Fruit fly (Drosophila melanogaster): ENCODE data around the gene Mvl.

Gene Mvl

DNA sequence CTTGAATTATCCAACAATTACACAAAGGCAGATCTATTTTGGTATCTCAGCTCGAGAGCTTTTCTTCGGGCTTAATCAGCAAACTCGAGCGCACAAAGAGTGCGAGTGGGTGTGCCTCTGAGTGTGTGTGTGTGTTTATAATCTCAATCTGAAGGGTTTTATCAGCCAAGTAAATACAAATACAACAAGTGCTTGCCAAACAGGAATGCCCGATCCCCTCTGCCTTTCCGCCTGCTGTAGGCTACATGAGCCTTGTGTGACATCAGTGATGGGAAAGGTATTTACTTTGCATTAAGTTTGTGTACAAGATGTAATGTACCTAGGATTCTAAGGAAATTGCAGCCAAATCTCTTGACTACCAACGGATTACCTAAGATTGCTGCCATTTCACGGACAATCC is 28.8 kb upstream of the Mvl start (continued):
- TF ChIP-seq fd59A (GFP tag; optimal IDR thresholded peaks at IDR 0.05) (peak; percentile 35), CG10669 (GFP tag; optimal IDR thresholded peaks at IDR 0.05) (peak; percentile 52), CG7368 (GFP tag; optimal IDR thresholded peaks at IDR 0.05) (peak; percentile 58)

DNA sequence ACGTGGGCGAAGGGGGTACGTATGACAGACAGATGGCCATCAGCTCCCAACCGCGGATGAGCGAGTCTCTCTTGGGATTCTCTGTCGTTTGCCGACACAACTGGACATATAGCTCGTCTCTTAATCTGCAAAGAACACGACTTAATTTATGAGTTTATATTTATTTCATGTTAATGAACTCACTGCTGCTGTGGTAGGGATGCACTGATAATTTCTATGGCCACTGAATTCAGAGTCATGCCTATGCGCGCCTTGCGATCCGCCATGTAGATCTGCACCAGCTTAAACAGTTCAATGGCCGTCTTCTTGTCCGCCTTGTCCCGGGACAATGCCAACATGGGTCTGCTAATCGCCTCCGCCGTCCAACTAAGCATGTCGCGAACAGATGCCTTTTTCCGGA is 24.4 kb upstream of the Mvl start:
- TF ChIP-seq Hr38 (GFP tag; optimal IDR thresholded peaks at IDR 0.05) (no peak), svp (GFP tag) (peak; percentile 81), CG6276 (GFP tag; optimal IDR thresholded peaks at IDR 0.05) (no peak), CG15336 (GFP tag; IDR thresholded peaks at IDR 0.05) (no peak), eg (GFP tag; IDR thresholded peaks at IDR 0.05) (no peak), CG1621 (tag; optimal IDR thresholded peaks at IDR 0.05) (no peak)

DNA sequence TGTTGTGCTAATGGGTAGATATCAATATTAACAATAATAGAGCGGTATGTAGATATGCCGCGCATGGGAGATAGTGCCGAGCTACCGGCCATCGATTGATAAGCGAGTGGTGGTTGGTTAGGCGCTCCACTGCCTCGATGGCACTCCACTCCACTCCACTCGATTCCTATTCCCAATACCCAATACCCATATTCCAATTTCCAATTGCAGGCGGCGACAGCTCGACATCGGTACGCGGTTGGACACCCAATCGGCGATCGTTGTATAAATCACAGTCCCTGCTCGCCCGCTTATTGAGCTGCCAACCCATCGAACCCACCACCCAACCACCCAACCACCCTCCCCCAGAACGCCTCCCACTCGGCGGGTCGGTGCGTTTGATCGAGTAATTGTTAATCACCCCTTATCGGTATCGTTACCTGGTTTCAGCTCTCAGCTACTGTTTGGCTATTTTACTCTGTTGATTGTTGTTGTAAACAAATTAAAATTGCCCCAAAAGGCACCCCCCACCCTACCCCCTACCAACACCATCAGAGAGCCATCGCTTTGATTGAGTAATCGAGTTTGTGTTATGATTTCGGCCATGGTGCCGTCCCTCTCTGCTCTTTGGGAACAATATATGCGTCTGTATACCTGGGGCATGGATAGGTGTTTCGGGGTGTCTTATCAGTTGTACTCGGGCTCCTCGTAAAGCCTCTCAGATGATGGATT is 20.4 kb upstream of the Mvl start, which contains the start of gene HHEX:
HHEX (minus strand) TSS at position 51 of the 711 bp plus-strand sequence.
- TF ChIP-seq CG6792 (GFP tag; optimal IDR thresholded peaks at IDR 0.05), result no peak
- TF ChIP-seq fkh (GFP tag; optimal IDR thresholded peaks at IDR 0.05), result peak; percentile 56
- TF ChIP-seq CG4318 (GFP tag; optimal IDR thresholded peaks at IDR 0.05), result no peak
- TF ChIP-seq CG15336 (GFP tag; IDR thresholded peaks at IDR 0.05), result no peak
- no peak for TF ChIP-seq Hr4 (GFP tag; optimal IDR thresholded peaks at IDR 0.05)
- TF ChIP-seq vri (GFP tag; optimal IDR thresholded peaks at IDR 0.05), result peak; percentile 63

DNA sequence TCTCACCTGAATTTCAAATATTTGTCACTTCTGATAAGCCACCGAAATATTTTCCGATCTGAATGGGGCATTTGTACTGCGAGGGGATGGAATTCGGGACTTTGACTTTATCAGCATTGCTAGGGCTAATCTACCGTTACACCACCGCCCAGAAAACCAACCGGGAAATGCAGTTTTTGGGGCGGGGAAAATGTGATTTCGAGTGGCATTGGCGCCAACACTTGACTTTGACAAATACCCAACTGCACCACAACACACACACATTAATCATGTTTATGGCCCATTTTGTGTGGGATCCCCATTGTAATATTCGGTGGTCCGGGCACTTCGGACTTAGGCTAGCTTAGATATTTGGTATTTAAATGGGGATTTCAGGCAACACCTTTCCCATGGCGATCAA is 18.4 kb upstream of the Mvl start:
- TF ChIP-seq CG34406 (GFP tag; optimal IDR thresholded peaks at IDR 0.05) (no peak), eg (GFP tag; IDR thresholded peaks at IDR 0.05) (no peak), esn (GFP tag; optimal IDR thresholded peaks at IDR 0.05) (no peak), CG6792 (GFP tag; optimal IDR thresholded peaks at IDR 0.05) (no peak), CG11762 (GFP tag; optimal IDR thresholded peaks at IDR 0.05; ENCODE audit: insufficient read depth) (no peak), CG6808 (GFP tag; optimal IDR thresholded peaks at IDR 0.05) (no peak), CG6854 (GFP tag; optimal IDR thresholded peaks at IDR 0.05) (no peak), CG16779 (tag; optimal IDR thresholded peaks at IDR 0.05) (no peak), CG11902 (GFP tag; optimal IDR thresholded peaks at IDR 0.05) (no peak), CG15336 (GFP tag; IDR thresholded peaks at IDR 0.05) (no peak), Eip75B (GFP tag; optimal IDR thresholded peaks at IDR 0.05) (no peak), Lpt (GFP tag; optimal IDR thresholded peaks at IDR 0.05) (no peak), Sox15 (GFP tag; optimal IDR thresholded peaks at IDR 0.05) (no peak), Gug (GFP tag; IDR thresholded peaks at IDR 0.05) (no peak), net (GFP tag; optimal IDR thresholded peaks at IDR 0.05) (no peak), Sox102F (GFP tag; optimal IDR thresholded peaks at IDR 0.05) (no peak)

DNA sequence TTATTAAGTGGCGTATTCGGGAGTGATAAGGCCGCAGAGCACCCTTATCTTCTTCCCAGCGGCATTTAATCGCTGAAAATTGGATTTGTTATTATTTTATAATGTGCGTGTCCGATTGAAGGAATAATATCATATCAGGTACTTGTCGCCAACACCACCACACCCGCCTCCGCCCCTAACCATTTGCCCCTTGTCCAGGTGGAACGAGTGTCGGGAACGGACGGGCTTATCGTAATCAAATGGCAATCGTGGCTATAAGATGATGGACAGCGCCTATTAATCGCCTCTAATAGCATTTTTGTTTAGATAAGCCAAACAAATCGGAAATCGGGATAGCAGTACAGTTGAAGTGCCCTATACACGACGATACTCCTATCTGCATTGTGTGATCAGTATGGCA is 17.6 kb upstream of the Mvl start:
- TF ChIP-seq Eip75B (GFP tag; optimal IDR thresholded peaks at IDR 0.05), result no peak
- TF ChIP-seq Hr38 (GFP tag; optimal IDR thresholded peaks at IDR 0.05), result no peak
- no peak for TF ChIP-seq CG8319 (GFP tag; optimal IDR thresholded peaks at IDR 0.05)
- TF ChIP-seq vri (GFP tag; optimal IDR thresholded peaks at IDR 0.05), result peak; percentile 42
- no peak for TF ChIP-seq CG15336 (GFP tag; IDR thresholded peaks at IDR 0.05)

DNA sequence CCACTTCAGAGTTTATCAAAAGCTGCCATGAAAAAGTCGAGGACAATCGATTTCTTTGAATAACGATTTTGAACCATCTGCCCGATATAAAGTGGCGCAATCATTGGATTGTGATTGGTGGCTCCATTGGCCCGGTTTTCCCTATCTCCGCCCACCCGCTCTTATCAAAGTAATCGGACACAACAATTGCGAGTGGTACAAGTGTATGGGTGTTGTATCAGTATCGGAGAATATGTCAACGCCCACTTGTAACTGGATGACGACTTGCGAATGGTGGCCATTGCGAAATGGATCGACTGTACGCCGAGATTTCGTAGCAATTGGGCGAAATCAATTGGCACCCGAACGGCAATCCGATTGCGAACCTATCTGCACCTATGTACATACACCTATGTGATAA is 17.0 kb upstream of the Mvl start:
- TF ChIP-seq CG1621 (tag; optimal IDR thresholded peaks at IDR 0.05) (no peak), CG3032 (tag; optimal IDR thresholded peaks at IDR 0.05) (no peak), Gug (GFP tag; IDR thresholded peaks at IDR 0.05) (no peak), fkh (GFP tag; optimal IDR thresholded peaks at IDR 0.05) (no peak), CG11762 (GFP tag; optimal IDR thresholded peaks at IDR 0.05; ENCODE audit: insufficient read depth) (no peak)

All from whole organism, prepupa.